Worm (Caenorhabditis elegans): ENCODE measurements around the gene unc-84.
A peak's percentile ranks its signal among the peaks of the same experiment; 100 is the strongest.

Gene unc-84

ce11 chrX:13584725-13585371 is at the start of gene unc-84:
unc-84 (plus strand) TSS chrX:13584775.
- TF ChIP-seq lin-15B (tag; optimal IDR thresholded peaks at IDR 0.05) = peak; percentile 16
- TF ChIP-seq pha-4 (tag; optimal IDR thresholded peaks at IDR 0.05) = peak; percentile 48
- peak; percentile 2 for TF ChIP-seq elt-2 (tag; optimal IDR thresholded peaks at IDR 0.05)
- TF ChIP-seq fkh-10 (GFP tag; optimal IDR thresholded peaks at IDR 0.05) = no peak
- TF ChIP-seq daf-12 (tag; optimal IDR thresholded peaks at IDR 0.05) = no peak

DNA sequence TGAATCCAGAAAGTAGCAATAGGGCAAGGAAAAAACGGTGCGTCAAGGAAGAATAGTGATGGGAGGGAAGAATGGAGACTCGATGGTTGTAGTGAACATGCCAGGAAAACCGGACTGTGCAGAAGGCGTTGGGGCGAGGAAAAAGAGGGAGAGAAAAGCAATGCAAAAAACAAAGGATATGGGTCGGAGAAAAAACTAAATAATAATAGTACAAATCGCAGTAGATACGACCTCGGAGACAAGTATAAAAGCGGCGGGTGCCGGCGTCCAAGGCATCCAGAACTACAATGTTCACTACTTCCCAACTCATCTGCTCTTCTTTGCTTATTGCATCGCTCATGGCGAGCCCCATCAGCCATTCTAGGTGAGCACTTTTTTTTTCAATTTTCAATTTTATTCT is 47.8 kb upstream of the unc-84 start, which contains the start of gene R01E6.5:
Gene R01E6.5 (plus strand): TSS at position 301 of the 400 bp plus-strand sequence.
- TF ChIP-seq R02D3.7 (tag; optimal IDR thresholded peaks at IDR 0.05) = no peak
- TF ChIP-seq elt-3 (tag; optimal IDR thresholded peaks at IDR 0.05) = no peak
- TF ChIP-seq fkh-10 (GFP tag; optimal IDR thresholded peaks at IDR 0.05) = no peak
- no peak for TF ChIP-seq unc-62 (GFP tag; optimal IDR thresholded peaks at IDR 0.05)

ce11 chrX:13539701-13540100 is 44.9 kb upstream of the unc-84 start:
- TF ChIP-seq fkh-2 (tag; optimal IDR thresholded peaks at IDR 0.05) (no peak), nhr-67 (tag; optimal IDR thresholded peaks at IDR 0.05) (no peak), zag-1 (tag; optimal IDR thresholded peaks at IDR 0.05) (no peak), aly-2 (tag; optimal IDR thresholded peaks at IDR 0.05) (no peak), pqm-1 (tag; optimal IDR thresholded peaks at IDR 0.05) (no peak), ceh-28 (tag; optimal IDR thresholded peaks at IDR 0.05) (peak; percentile 21), lin-39 (tag; optimal IDR thresholded peaks at IDR 0.05) (no peak), pha-4 (tag; optimal IDR thresholded peaks at IDR 0.05) (peak; percentile 40), elt-3 (tag; optimal IDR thresholded peaks at IDR 0.05) (peak; percentile 45 to 62 (median 46)), eor-1 (tag; optimal IDR thresholded peaks at IDR 0.05) (no peak), R02D3.7 (tag; optimal IDR thresholded peaks at IDR 0.05) (no peak), nhr-11 (tag; optimal IDR thresholded peaks at IDR 0.05) (no peak), unc-62 (GFP tag; optimal IDR thresholded peaks at IDR 0.05) (no peak), daf-12 (tag; optimal IDR thresholded peaks at IDR 0.05) (no peak), nfya-1 (tag; optimal IDR thresholded peaks at IDR 0.05; ENCODE audit: insufficient read depth) (no peak), elt-1 (tag; optimal IDR thresholded peaks at IDR 0.05) (peak; percentile 97), ama-1 (optimal IDR thresholded peaks at IDR 0.05) (no peak), fkh-10 (GFP tag; optimal IDR thresholded peaks at IDR 0.05) (no peak), egl-5 (tag; optimal IDR thresholded peaks at IDR 0.05) (no peak), nhr-28 (tag; optimal IDR thresholded peaks at IDR 0.05) (no peak), ztf-11 (tag; optimal IDR thresholded peaks at IDR 0.05) (no peak), mdl-1 (tag; optimal IDR thresholded peaks at IDR 0.05) (no peak), nhr-12 (tag; optimal IDR thresholded peaks at IDR 0.05) (no peak), mml-1 (tag; optimal IDR thresholded peaks at IDR 0.05) (no peak), egl-27 (tag; optimal IDR thresholded peaks at IDR 0.05) (no peak), elt-2 (tag; optimal IDR thresholded peaks at IDR 0.05) (peak; percentile 6), snpc-4 (tag; optimal IDR thresholded peaks at IDR 0.05) (no peak), nhr-23 (tag; optimal IDR thresholded peaks at IDR 0.05) (peak; percentile 70), ztf-4 (tag; optimal IDR thresholded peaks at IDR 0.05) (no peak), lsy-12 (tag; optimal IDR thresholded peaks at IDR 0.05) (no peak), nhr-77 (tag; optimal IDR thresholded peaks at IDR 0.05) (no peak), nhr-76 (tag; optimal IDR thresholded peaks at IDR 0.05) (no peak), jun-1 (tag; optimal IDR thresholded peaks at IDR 0.05) (peak; percentile 46), nhr-25 (tag; optimal IDR thresholded peaks at IDR 0.05) (peak; percentile 70), ceh-9 (tag; optimal IDR thresholded peaks at IDR 0.05) (no peak), unc-39 (tag; optimal IDR thresholded peaks at IDR 0.05) (no peak), skn-1 (tag; optimal IDR thresholded peaks at IDR 0.05) (no peak), ceh-82 (tag; optimal IDR thresholded peaks at IDR 0.05) (no peak), tbx-2 (tag; optimal IDR thresholded peaks at IDR 0.05) (no peak), fos-1 (tag; optimal IDR thresholded peaks at IDR 0.05) (no peak), nhr-237 (tag; optimal IDR thresholded peaks at IDR 0.05) (no peak), ZK546.5 (tag; optimal IDR thresholded peaks at IDR 0.05) (no peak), lin-15B (tag; optimal IDR thresholded peaks at IDR 0.05) (no peak), nhr-43 (tag; optimal IDR thresholded peaks at IDR 0.05; ENCODE audit: poor library complexity, severe bottlenecking) (peak; percentile 72)

Data from whole organism, L3 larva.